Worm (Caenorhabditis elegans) whole organism, late embryonic: ENCODE data around the gene haf-2.

Experiments used
- C38D4.7 ChIP-seq: fragments of 200-800 bp; sonication (Bioruptor generic); optimal IDR thresholded peaks from 2 replicates; lab custom pipeline; 2018; ENCODE audit warnings: mild to moderate bottlenecking, missing genetic modification characterization, moderate library complexity, missing compliant biosample characterization
- Y22D7AL.16 ChIP-seq: sonication (generic microtip); optimal IDR thresholded peaks from 2 replicates; lab custom pipeline; 2016; ENCODE audit warnings: missing genetic modification characterization, missing compliant biosample characterization
- fkh-10 ChIP-seq: fragments of 150-350 bp; optimal IDR thresholded peaks from 2 replicates; lab custom pipeline; 2014; ENCODE audit warnings: missing biosample characterization, missing genetic modification reagents, missing genetic modification characterization
- sox-4 ChIP-seq: sonication (generic microtip); optimal IDR thresholded peaks from 2 replicates; lab custom pipeline; 2017; ENCODE audit warnings: mild to moderate bottlenecking, missing genetic modification characterization, inconsistent platforms, missing compliant biosample characterization

ce11 chrII:7341572-7342303 lies 14.5 kb downstream of the haf-2 start:
- TF ChIP-seq Y22D7AL.16 (tag; lab: Kevin White, UChicago): no peak
- no peak for TF ChIP-seq C38D4.7
- no peak for TF ChIP-seq fkh-10 (GFP tag; lab: Kevin White, UChicago)
- no peak for TF ChIP-seq sox-4
